Worm (Caenorhabditis elegans): ENCODE data around the gene mip-1.
"Not testable (repeated sequence)": the region's sequence is repeated elsewhere in the genome, so short reads cannot be mapped to it uniquely, and the experiment has no call there.

Gene mip-1

ce11 chrIII:4763509-4763908, 29.4 kb upstream of the mip-1 start, which contains the start of gene B0393.4:
B0393.4 (minus strand) TSS chrIII:4763609.
- no peak for TF ChIP-seq hmbx-1 (tag; optimal IDR thresholded peaks at IDR 0.05)
- TF ChIP-seq aly-1 (tag; optimal IDR thresholded peaks at IDR 0.05) = no peak
- no peak for TF ChIP-seq ceh-13 (GFP tag; optimal IDR thresholded peaks at IDR 0.05)

- TF ChIP-seq hmg-4 (GFP tag; optimal IDR thresholded peaks at IDR 0.05) (no peak), ama-1 (optimal IDR thresholded peaks at IDR 0.05) (no peak), tbx-37 (GFP tag; conservative IDR thresholded peaks at IDR 0.05) (no peak), B0310.2 (tag; optimal IDR thresholded peaks at IDR 0.05) (no peak), scrt-1 (GFP tag; IDR thresholded peaks at IDR 0.05) (no peak), F13C5.2 (tag; optimal IDR thresholded peaks at IDR 0.05) (no peak)
Measured at ce11 chrIII:4765474-4765873, 27.4 kb upstream of the mip-1 start, which contains the start of gene B0393.5. B0393.5 (plus strand) TSS chrIII:4765774.

ce11 chrIII:4766842-4767241, 26.0 kb upstream of the mip-1 start:
- TF ChIP-seq scrt-1 (GFP tag; IDR thresholded peaks at IDR 0.05) (no peak), F13C5.2 (tag; optimal IDR thresholded peaks at IDR 0.05) (no peak), pes-1 (GFP tag; IDR thresholded peaks at IDR 0.05) (no peak), sea-1 (GFP tag; conservative IDR thresholded peaks at IDR 0.05) (no peak), B0310.2 (tag; optimal IDR thresholded peaks at IDR 0.05) (no peak), tbx-37 (GFP tag; conservative IDR thresholded peaks at IDR 0.05) (no peak), ceh-36 (tag; optimal IDR thresholded peaks at IDR 0.05) (no peak)

- TF ChIP-seq tbx-11 (GFP tag; IDR thresholded peaks at IDR 0.05) = no peak
- TF ChIP-seq pes-1 (GFP tag; IDR thresholded peaks at IDR 0.05) = no peak
- TF ChIP-seq B0310.2 (tag; optimal IDR thresholded peaks at IDR 0.05) = no peak
- no peak for TF ChIP-seq ama-1 (optimal IDR thresholded peaks at IDR 0.05)
- TF ChIP-seq aly-1 (tag; optimal IDR thresholded peaks at IDR 0.05) = no peak
- no peak for TF ChIP-seq hmg-4 (GFP tag; optimal IDR thresholded peaks at IDR 0.05)
- no peak for TF ChIP-seq scrt-1 (GFP tag; IDR thresholded peaks at IDR 0.05)
- TF ChIP-seq ceh-36 (tag; optimal IDR thresholded peaks at IDR 0.05) = no peak
- no peak for TF ChIP-seq flt-1 (GFP tag; IDR thresholded peaks at IDR 0.05)
- TF ChIP-seq ceh-13 (GFP tag; optimal IDR thresholded peaks at IDR 0.05) = no peak
- TF ChIP-seq sea-1 (GFP tag; conservative IDR thresholded peaks at IDR 0.05) = no peak
- TF ChIP-seq hmbx-1 (tag; optimal IDR thresholded peaks at IDR 0.05) = no peak
- TF ChIP-seq tra-4 (tag; optimal IDR thresholded peaks at IDR 0.05) = no peak
- no peak for TF ChIP-seq tbx-37 (GFP tag; conservative IDR thresholded peaks at IDR 0.05)
Measured at ce11 chrIII:4767869-4768645, 24.8 kb upstream of the mip-1 start.

- no peak for TF ChIP-seq hmbx-1 (tag; optimal IDR thresholded peaks at IDR 0.05)
- no peak for TF ChIP-seq F13C5.2 (tag; optimal IDR thresholded peaks at IDR 0.05)
- no peak for TF ChIP-seq pes-1 (GFP tag; IDR thresholded peaks at IDR 0.05)
Measured at ce11 chrIII:4778003-4778402, 14.9 kb upstream of the mip-1 start, which contains the start of gene B0393.7. B0393.7 (minus strand) TSS chrIII:4778103.

ce11 chrIII:4779855-4780254, 13.0 kb upstream of the mip-1 start, which contains the start of gene B0393.9:
B0393.9 (minus strand) TSS chrIII:4780157.
- TF ChIP-seq tra-4 (tag; optimal IDR thresholded peaks at IDR 0.05) (no peak), ets-7 (tag; optimal IDR thresholded peaks at IDR 0.05) (no peak), F13C5.2 (tag; optimal IDR thresholded peaks at IDR 0.05) (no peak), B0310.2 (tag; optimal IDR thresholded peaks at IDR 0.05) (no peak), tbx-11 (GFP tag; IDR thresholded peaks at IDR 0.05) (no peak), pes-1 (GFP tag; IDR thresholded peaks at IDR 0.05) (no peak), scrt-1 (GFP tag; IDR thresholded peaks at IDR 0.05) (no peak), hmbx-1 (tag; optimal IDR thresholded peaks at IDR 0.05) (no peak), aly-1 (tag; optimal IDR thresholded peaks at IDR 0.05) (no peak), sea-1 (GFP tag; conservative IDR thresholded peaks at IDR 0.05) (no peak), flt-1 (GFP tag; IDR thresholded peaks at IDR 0.05) (no peak), ceh-13 (GFP tag; optimal IDR thresholded peaks at IDR 0.05) (no peak), hnd-1 (tag; optimal IDR thresholded peaks at IDR 0.05) (no peak), hmg-4 (GFP tag; optimal IDR thresholded peaks at IDR 0.05) (no peak), ama-1 (optimal IDR thresholded peaks at IDR 0.05) (no peak)

ce11 chrIII:4781937-4782576, 10.8 kb upstream of the mip-1 start, which contains the start of the genes gex-5 and C38D4.10:
gex-5 (minus strand) TSS chrIII:4781987.
C38D4.10 (plus strand) TSS chrIII:4782526.
- not testable (repeated sequence) for TF ChIP-seq flt-1 (GFP tag; IDR thresholded peaks at IDR 0.05); hmg-4 (GFP tag; optimal IDR thresholded peaks at IDR 0.05); scrt-1 (GFP tag; IDR thresholded peaks at IDR 0.05)

- TF ChIP-seq B0310.2 (tag; optimal IDR thresholded peaks at IDR 0.05); tbx-37 (GFP tag; conservative IDR thresholded peaks at IDR 0.05); hmg-4 (GFP tag; optimal IDR thresholded peaks at IDR 0.05): not testable (repeated sequence)
Measured at ce11 chrIII:4785131-4785530, 7.8 kb upstream of the mip-1 start, which contains the start of gene enu-3.2. enu-3.2 (minus strand) TSS chrIII:4785235.

All from whole organism, early embryonic.